Worm (Caenorhabditis elegans) whole organism, early embryonic: ENCODE results near the gene F48F7.3.

Experiments used
- B0310.2 ChIP-seq: sonication (generic microtip); optimal IDR thresholded peaks from 2 replicates; lab custom pipeline; 2016; ENCODE audit warnings: mild to moderate bottlenecking, missing genetic modification characterization, missing compliant biosample characterization
- F13C5.2 ChIP-seq: sonication (generic microtip); optimal IDR thresholded peaks from 2 replicates; lab custom pipeline; 2017; ENCODE audit warnings: mild to moderate bottlenecking, missing genetic modification characterization, inconsistent platforms, missing compliant biosample characterization
- ama-1 ChIP-seq: fragments of 150-350 bp; optimal IDR thresholded peaks from 2 replicates; lab custom pipeline; 2014
- ceh-36 ChIP-seq: sonication (generic microtip); optimal IDR thresholded peaks from 2 replicates; lab custom pipeline; 2016; ENCODE audit warnings: missing genetic modification characterization, inconsistent platforms, missing compliant biosample characterization
- ets-7 ChIP-seq: sonication (generic microtip); optimal IDR thresholded peaks from 2 replicates; lab custom pipeline; 2016; ENCODE audit warnings: missing genotype, missing genetic modification characterization, missing compliant biosample characterization
- flt-1 ChIP-seq: fragments of 200-800 bp; sonication (Bioruptor generic); IDR thresholded peaks from 2 replicates; pipeline ENCODE4 v1.3.6; 2022; ENCODE audit warnings: missing genetic modification characterization, missing compliant biosample characterization
- hmbx-1 ChIP-seq: sonication (generic microtip); optimal IDR thresholded peaks from 2 replicates; lab custom pipeline; 2016; ENCODE audit warnings: mild to moderate bottlenecking, missing genetic modification characterization, missing compliant biosample characterization
- hmg-4 ChIP-seq: fragments of 200-800 bp; sonication (Bioruptor generic); optimal IDR thresholded peaks from 2 replicates; lab custom pipeline; 2018; ENCODE audit warnings: mild to moderate bottlenecking, missing genetic modification characterization, missing compliant biosample characterization
- pes-1 ChIP-seq: fragments of 200-800 bp; sonication (Bioruptor generic); IDR thresholded peaks from 2 replicates; pipeline ENCODE4 v1.3.6; 2022; ENCODE audit warnings: missing genetic modification reagents, missing genetic modification characterization, missing compliant biosample characterization
- scrt-1 ChIP-seq: fragments of 200-800 bp; sonication (Bioruptor generic); IDR thresholded peaks from 2 replicates; pipeline ENCODE4 v1.3.6; 2022; ENCODE audit warnings: missing genetic modification characterization, missing compliant biosample characterization
- sea-1 ChIP-seq: fragments of 200-800 bp; sonication (Bioruptor generic); conservative IDR thresholded peaks from 2 replicates; pipeline ENCODE4 v1.3.6; 2022; ENCODE audit warnings: missing genetic modification characterization, missing compliant biosample characterization
- tbx-37 ChIP-seq: fragments of 200-800 bp; sonication (Bioruptor generic); conservative IDR thresholded peaks from 2 replicates; pipeline ENCODE4 v1.3.6; 2022; ENCODE audit warnings: missing genetic modification reagents, missing genetic modification characterization, missing compliant biosample characterization
- tra-4 ChIP-seq: sonication (generic microtip); optimal IDR thresholded peaks from 2 replicates; lab custom pipeline; 2017; ENCODE audit warnings: missing genetic modification characterization, missing compliant biosample characterization

DNA sequence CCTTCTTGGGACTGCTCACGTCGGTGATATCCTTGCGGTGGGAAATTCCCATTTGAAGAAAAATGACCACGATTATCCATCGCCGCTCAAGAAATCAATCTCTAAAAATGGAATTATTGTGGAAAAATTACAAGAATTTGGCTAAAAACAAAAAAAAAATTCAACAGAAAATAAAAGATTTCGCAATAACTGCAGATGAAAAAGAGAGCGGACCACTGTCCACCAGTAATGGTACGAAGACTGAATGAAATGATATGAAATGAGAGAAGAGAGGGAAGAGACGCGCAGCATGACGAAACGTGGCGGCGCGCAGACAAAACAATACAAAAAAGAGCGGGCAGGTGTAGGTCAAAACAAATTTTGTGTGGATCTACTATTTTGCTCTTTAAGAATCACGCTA, 33.8 kb upstream of the F48F7.3 start, which contains the start of gene meg-1:
- no peak for TF ChIP-seq ets-7 (tag; lab: Kevin White, UChicago)
- TF ChIP-seq flt-1 (GFP tag; lab: Robert Waterston, UW): no peak
- TF ChIP-seq hmbx-1 (tag; lab: Kevin White, UChicago): no peak
- TF ChIP-seq ama-1: no peak
- TF ChIP-seq hmg-4 (GFP tag; lab: Kevin White, UChicago): no peak
- no peak for TF ChIP-seq sea-1
- no peak for TF ChIP-seq tra-4
- TF ChIP-seq ceh-36 (tag; lab: Kevin White, UChicago): no peak
- TF ChIP-seq F13C5.2 (tag; lab: Kevin White, UChicago): no peak
- no peak for TF ChIP-seq pes-1 (GFP tag; lab: Robert Waterston, UW)
- no peak for TF ChIP-seq tbx-37
- TF ChIP-seq scrt-1 (GFP tag; lab: Robert Waterston, UW): no peak
- TF ChIP-seq B0310.2 (tag; lab: Kevin White, UChicago): no peak
